Worm (Caenorhabditis elegans) whole organism, L1 larva: ENCODE measurements around the gene nck-1.

Experiments
- C34B4.2 ChIP-seq: sonication (generic microtip); optimal IDR thresholded peaks from 2 replicates; lab custom pipeline; 2017; ENCODE audit warnings: mild to moderate bottlenecking, missing genetic modification characterization, missing compliant biosample characterization
- Y116A8C.19 ChIP-seq: sonication (generic microtip); optimal IDR thresholded peaks from 2 replicates; lab custom pipeline; 2016; ENCODE audit warnings: missing compliant biosample characterization, missing genetic modification characterization, borderline replicate concordance
- aly-2 ChIP-seq: fragments of 150-350 bp; optimal IDR thresholded peaks from 2 replicates; lab custom pipeline; 2014; ENCODE audit warnings: missing biosample characterization, missing genetic modification characterization
- blmp-1 ChIP-seq: fragments of 150-350 bp; optimal IDR thresholded peaks from 2 replicates; lab custom pipeline; 2014; ENCODE audit warnings: missing biosample characterization, missing genetic modification characterization
- ceh-63 ChIP-seq: fragments of 200-800 bp; sonication (Bioruptor generic); optimal IDR thresholded peaks from 2 replicates; lab custom pipeline; 2018; ENCODE audit warnings: mild to moderate bottlenecking, missing genetic modification characterization, missing compliant biosample characterization
- ceh-82 ChIP-seq, 3 experiments: fragments of 150-350 bp in 1 of 3; sonication (generic microtip) in 2 of 3; optimal IDR thresholded peaks; 2 replicates each; lab custom pipeline; 2014 to 2017; ENCODE audit warnings: missing biosample characterization in 3 of 3, missing genetic modification characterization in 3 of 3
- ceh-88 ChIP-seq: fragments of 200-800 bp; sonication (Bioruptor generic); IDR thresholded peaks from 2 replicates; pipeline ENCODE4 v1.3.6; 2022; ENCODE audit warnings: missing genetic modification characterization, missing compliant biosample characterization
- dsc-1 ChIP-seq: sonication (generic microtip); optimal IDR thresholded peaks from 2 replicates; lab custom pipeline; 2016; ENCODE audit warnings: mild to moderate bottlenecking, missing genetic modification characterization, missing compliant biosample characterization
- efl-3 ChIP-seq: fragments of 200-800 bp; sonication (Bioruptor generic); optimal IDR thresholded peaks from 2 replicates; lab custom pipeline; 2018; ENCODE audit warnings: mild to moderate bottlenecking, missing genetic modification characterization, missing compliant biosample characterization
- fkh-4 ChIP-seq: sonication (generic microtip); optimal IDR thresholded peaks from 2 replicates; lab custom pipeline; 2016; ENCODE audit warnings: missing compliant biosample characterization, missing genetic modification characterization, borderline replicate concordance
- fkh-8 ChIP-seq: sonication (generic microtip); optimal IDR thresholded peaks from 2 replicates; lab custom pipeline; 2016; ENCODE audit warnings: mild to moderate bottlenecking, missing genetic modification characterization, missing compliant biosample characterization
- grh-1 ChIP-seq: fragments of 200-800 bp; sonication (Bioruptor generic); IDR thresholded peaks from 2 replicates; pipeline ENCODE4 v1.3.6; 2022; ENCODE audit warnings: missing genetic modification reagents, missing genetic modification characterization, missing compliant biosample characterization
- hlh-4 ChIP-seq: sonication (generic microtip); optimal IDR thresholded peaks from 2 replicates; lab custom pipeline; 2016; ENCODE audit warnings: mild to moderate bottlenecking, missing genetic modification characterization, missing compliant biosample characterization
- irx-1 ChIP-seq: sonication (generic microtip); optimal IDR thresholded peaks from 2 replicates; lab custom pipeline; 2016; ENCODE audit warnings: missing genetic modification characterization, missing compliant biosample characterization
- jun-1 ChIP-seq: fragments of 150-350 bp; optimal IDR thresholded peaks from 2 replicates; lab custom pipeline; 2014; ENCODE audit warnings: missing biosample characterization, missing genetic modification reagents, missing genetic modification characterization
- lin-13 ChIP-seq: fragments of 150-350 bp; optimal IDR thresholded peaks from 2 replicates; lab custom pipeline; 2014; ENCODE audit warnings: missing biosample characterization, missing genetic modification reagents, missing genetic modification characterization
- lin-14 ChIP-seq: fragments of 200-800 bp; sonication (Bioruptor generic); optimal IDR thresholded peaks from 2 replicates; lab custom pipeline; 2018; ENCODE audit warnings: mild to moderate bottlenecking, missing genetic modification characterization, moderate library complexity, missing compliant biosample characterization
- lir-3 ChIP-seq: sonication (generic microtip); optimal IDR thresholded peaks from 2 replicates; lab custom pipeline; 2016; ENCODE audit warnings: mild to moderate bottlenecking, missing genetic modification characterization, moderate library complexity, missing compliant biosample characterization; ENCODE audit not compliant: poor library complexity
- mef-2 ChIP-seq: fragments of 150-350 bp; optimal IDR thresholded peaks from 2 replicates; lab custom pipeline; 2014; ENCODE audit warnings: missing biosample characterization, missing genetic modification characterization
- nhr-12 ChIP-seq: sonication (generic microtip); optimal IDR thresholded peaks from 2 replicates; lab custom pipeline; 2017; ENCODE audit warnings: missing biosample characterization, missing genetic modification characterization
- nhr-19 ChIP-seq: fragments of 200-800 bp; sonication (Bioruptor generic); conservative IDR thresholded peaks from 2 replicates; pipeline ENCODE4 v1.3.6; 2022; ENCODE audit warnings: missing genetic modification characterization, missing compliant biosample characterization
- nhr-28 ChIP-seq: fragments of 150-350 bp; optimal IDR thresholded peaks from 2 replicates; lab custom pipeline; 2014; ENCODE audit warnings: missing biosample characterization, missing genetic modification characterization
- nhr-76 ChIP-seq: sonication (generic microtip); optimal IDR thresholded peaks from 2 replicates; lab custom pipeline; 2017; ENCODE audit warnings: missing biosample characterization, missing genetic modification characterization
- nhr-85 ChIP-seq: sonication (generic microtip); peaks from one replicate; lab custom pipeline; 2016; ENCODE audit warnings: missing genetic modification characterization, inconsistent platforms, missing compliant biosample characterization
- nhr-90 ChIP-seq: sonication (generic microtip); optimal IDR thresholded peaks from 2 replicates; lab custom pipeline; 2016; ENCODE audit warnings: mild to moderate bottlenecking, missing genetic modification characterization, missing compliant biosample characterization; ENCODE audit not compliant: poor library complexity
- pag-3 ChIP-seq: sonication (generic microtip); optimal IDR thresholded peaks from 2 replicates; lab custom pipeline; 2017; ENCODE audit warnings: missing genetic modification characterization, mild to moderate bottlenecking, missing compliant biosample characterization, antibody characterized with exemption, borderline replicate concordance; ENCODE audit not compliant: insufficient read depth
- pqm-1 ChIP-seq: sonication (generic microtip); optimal IDR thresholded peaks from 3 replicates; lab custom pipeline; 2017; ENCODE audit warnings: missing biosample characterization, missing genetic modification characterization
- skn-1 ChIP-seq: fragments of 150-350 bp; optimal IDR thresholded peaks from 2 replicates; lab custom pipeline; 2014; ENCODE audit warnings: missing biosample characterization, missing genetic modification characterization
- snpc-4 ChIP-seq: fragments of 150-350 bp; optimal IDR thresholded peaks from 2 replicates; lab custom pipeline; 2014; ENCODE audit warnings: missing biosample characterization, missing genetic modification characterization
- sox-4 ChIP-seq: sonication (generic microtip); optimal IDR thresholded peaks from 2 replicates; lab custom pipeline; 2016; ENCODE audit warnings: missing genetic modification characterization, missing compliant biosample characterization
- unc-62 ChIP-seq: fragments of 150-350 bp; optimal IDR thresholded peaks from 2 replicates; lab custom pipeline; 2014; ENCODE audit warnings: missing biosample characterization, missing genetic modification reagents, missing genetic modification characterization
- unc-86 ChIP-seq: sonication (generic microtip); optimal IDR thresholded peaks from 2 replicates; lab custom pipeline; 2016; ENCODE audit warnings: missing genetic modification characterization, missing compliant biosample characterization
- vab-15 ChIP-seq: sonication (generic microtip); optimal IDR thresholded peaks from 2 replicates; lab custom pipeline; 2017; ENCODE audit warnings: missing genotype, mild to moderate bottlenecking, missing genetic modification characterization, missing compliant biosample characterization
- zag-1 ChIP-seq: fragments of 150-350 bp; optimal IDR thresholded peaks from 2 replicates; lab custom pipeline; 2014; ENCODE audit warnings: missing biosample characterization, missing genetic modification characterization
- ztf-11 ChIP-seq, 2 experiments: sonication (generic microtip); optimal IDR thresholded peaks; 2 replicates each; lab custom pipeline; 2016 to 2017; ENCODE audit warnings: missing genetic modification characterization in 2 of 2, missing biosample characterization in 1 of 2, missing compliant biosample characterization in 1 of 2
- ztf-4 ChIP-seq: fragments of 150-350 bp; optimal IDR thresholded peaks from 2 replicates; lab custom pipeline; 2014; ENCODE audit warnings: missing biosample characterization, missing genetic modification characterization

nck-1 gene

ce11 chrX:4111416-4111815 lies 41.8 kb downstream of the nck-1 start, which contains the start of gene F09F9.2:
F09F9.2 (minus strand) TSS chrX:4111440.
- TF ChIP-seq sox-4 (tag; lab: Kevin White, UChicago) = no peak
- TF ChIP-seq hlh-4 (tag; lab: Kevin White, UChicago) = no peak
- peak; percentile 76 for TF ChIP-seq blmp-1
- TF ChIP-seq nhr-76 = no peak

ce11 chrX:4109970-4110369 lies 43.3 kb downstream of the nck-1 start:
- peak; percentile 27 for TF ChIP-seq lin-14 (GFP tag; lab: Kevin White, UChicago)
- peak; percentile 51 for TF ChIP-seq blmp-1
- TF ChIP-seq lin-13 (GFP tag; lab: Kevin White, UChicago) = no peak
- TF ChIP-seq C34B4.2 (tag; lab: Kevin White, UChicago) = no peak
- no peak for TF ChIP-seq vab-15 (tag; lab: Kevin White, UChicago)

- peak; percentile 97 for TF ChIP-seq dsc-1 (tag; lab: Kevin White, UChicago)
- no peak for TF ChIP-seq efl-3 (GFP tag; lab: Kevin White, UChicago)
- TF ChIP-seq fkh-4 (tag; lab: Kevin White, UChicago) = peak; percentile 83
Observed at ce11 chrX:4106896-4107505, 46.2 kb downstream of the nck-1 start, which contains the start of gene R02E4.2. R02E4.2 (plus strand) TSS chrX:4107455.

DNA sequence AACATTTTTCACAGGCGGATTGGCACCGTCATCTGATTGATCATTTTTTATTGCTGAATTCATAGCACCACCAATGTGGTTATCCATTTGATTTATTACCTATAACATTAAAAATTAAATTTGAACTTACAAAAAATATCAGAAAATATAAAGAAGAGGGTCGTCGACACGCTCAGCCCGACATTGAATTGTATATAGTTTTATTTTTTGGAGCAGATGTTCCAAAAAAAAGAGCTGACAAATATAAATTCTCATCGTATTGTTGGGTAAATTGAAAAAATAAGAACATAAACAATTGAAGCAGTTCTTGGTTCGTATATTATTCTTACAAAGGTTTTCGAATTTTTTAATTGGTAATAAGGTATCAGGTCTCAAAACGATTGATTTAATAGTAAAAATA lies 48.8 kb downstream of the nck-1 start, which contains the start of gene R02E4.1:
R02E4.1 (minus strand) TSS at position 101 of the 400 bp plus-strand sequence.
- TF ChIP-seq irx-1 (tag; lab: Kevin White, UChicago) (no peak), aly-2 (no peak)

- peak; percentile 88 for TF ChIP-seq snpc-4 (tag; lab: Kevin White, UChicago)
- peak; percentile 16 for TF ChIP-seq nhr-85 (tag; lab: Kevin White, UChicago)
- no peak for TF ChIP-seq skn-1 (tag; lab: Kevin White, UChicago)
Observed at ce11 chrX:4103071-4103470, 50.2 kb downstream of the nck-1 start.

DNA sequence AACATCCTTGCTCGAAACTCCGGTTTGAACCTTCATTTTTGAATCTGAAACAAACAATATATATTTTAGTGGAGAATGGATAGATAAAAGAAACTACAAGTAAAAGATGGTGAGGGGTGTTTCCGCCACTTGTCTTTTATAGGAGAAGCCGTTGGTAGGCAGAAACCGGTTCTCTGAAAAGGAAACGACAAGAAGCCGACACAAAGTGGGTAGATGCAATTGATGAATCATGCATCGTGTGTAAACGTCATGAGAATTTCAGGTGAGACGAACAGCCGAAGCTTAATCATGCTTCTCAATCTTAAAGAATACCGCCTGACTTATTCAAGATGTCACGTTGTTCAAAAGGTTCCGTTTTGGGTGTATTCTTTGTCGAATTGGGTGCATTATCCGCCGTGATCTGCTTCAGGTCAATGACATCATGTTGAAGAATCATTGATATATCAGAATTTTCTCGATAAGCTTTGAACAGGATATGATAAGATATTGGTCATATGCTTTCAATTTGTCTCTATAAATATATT lies 51.1 kb downstream of the nck-1 start, which contains the start of gene R02E4.3:
R02E4.3 (minus strand) TSS at position 51 of the 524 bp plus-strand sequence.
- TF ChIP-seq blmp-1 = peak; percentile 25
- TF ChIP-seq Y116A8C.19 (tag; lab: Kevin White, UChicago) = no peak
- no peak for TF ChIP-seq unc-86 (tag; lab: Kevin White, UChicago)
- no peak for TF ChIP-seq ceh-63
- no peak for TF ChIP-seq nhr-28 (tag; lab: Kevin White, UChicago)
- TF ChIP-seq nhr-19 (GFP tag; lab: Robert Waterston, UW) = no peak
- peak; percentile 21 for TF ChIP-seq jun-1
- TF ChIP-seq ztf-4 (tag; lab: Kevin White, UChicago) = peak; percentile 3
- no peak for TF ChIP-seq ceh-88
- no peak for TF ChIP-seq fkh-8 (tag; lab: Kevin White, UChicago)
- TF ChIP-seq lir-3 = no peak
- TF ChIP-seq, all 84 proteins: peak for 3

- TF ChIP-seq nhr-85 (tag; lab: Kevin White, UChicago) (no peak), nhr-90 (no peak), ztf-11 (tag; optimal IDR thresholded peaks at IDR 0.05; lab: Kevin White, UChicago) (no peak), lir-3 (no peak), hlh-4 (tag; lab: Kevin White, UChicago) (no peak), zag-1 (tag; lab: Kevin White, UChicago) (no peak), nhr-76 (no peak), pag-3 (tag; lab: Kevin White, UChicago) (no peak), unc-62 (GFP tag; lab: Kevin White, UChicago) (no peak), grh-1 (GFP tag; lab: Robert Waterston, UW) (no peak), irx-1 (tag; lab: Kevin White, UChicago) (no peak), ceh-82 (tag; optimal IDR thresholded peaks at IDR 0.05; lab: Kevin White, UChicago) (no peak), aly-2 (no peak), nhr-12 (tag; lab: Kevin White, UChicago) (no peak), pqm-1 (tag; lab: Kevin White, UChicago) (no peak), mef-2 (no peak), sox-4 (tag; lab: Kevin White, UChicago) (no peak), blmp-1 (no peak), nhr-28 (tag; lab: Kevin White, UChicago) (no peak)
- TF ChIP-seq, all 84 proteins: peak for 0
Observed at ce11 chrX:4101213-4101612, 52.0 kb downstream of the nck-1 start.
